Worm (Caenorhabditis elegans) whole organism, late embryonic: ENCODE measurements around the gene irld-27.

Experiments used
- C38D4.7 ChIP-seq: fragments of 200-800 bp; sonication (Bioruptor generic); optimal IDR thresholded peaks from 2 replicates; lab custom pipeline; 2018; ENCODE audit warnings: mild to moderate bottlenecking, missing genetic modification characterization, moderate library complexity, missing compliant biosample characterization
- K09A11.1 ChIP-seq: sonication (generic microtip); optimal IDR thresholded peaks from 2 replicates; lab custom pipeline; 2017; ENCODE audit warnings: antibody characterized with exemption, mild to moderate bottlenecking, missing genetic modification characterization, missing compliant biosample characterization; ENCODE audit not compliant: insufficient read depth
- Y22D7AL.16 ChIP-seq: sonication (generic microtip); optimal IDR thresholded peaks from 2 replicates; lab custom pipeline; 2016; ENCODE audit warnings: missing genetic modification characterization, missing compliant biosample characterization
- ceh-2 ChIP-seq: sonication (generic microtip); optimal IDR thresholded peaks from 2 replicates; lab custom pipeline; 2016; ENCODE audit warnings: missing genotype, missing genetic modification characterization, missing compliant biosample characterization
- ceh-30 ChIP-seq: fragments of 150-350 bp; optimal IDR thresholded peaks from 2 replicates; lab custom pipeline; 2014; ENCODE audit warnings: missing biosample characterization, missing genetic modification characterization
- ceh-31 ChIP-seq: sonication (generic microtip); optimal IDR thresholded peaks from 2 replicates; lab custom pipeline; 2016; ENCODE audit warnings: missing genetic modification characterization, missing compliant biosample characterization
- ceh-48 ChIP-seq: sonication (generic microtip); optimal IDR thresholded peaks from 2 replicates; lab custom pipeline; 2016; ENCODE audit warnings: missing genetic modification characterization, inconsistent platforms, missing compliant biosample characterization
- ceh-6 ChIP-seq: fragments of 200-800 bp; sonication (Bioruptor generic); optimal IDR thresholded peaks from 2 replicates; lab custom pipeline; 2018; ENCODE audit warnings: mild to moderate bottlenecking, missing genetic modification characterization, missing compliant biosample characterization
- ceh-9 ChIP-seq: sonication (generic microtip); optimal IDR thresholded peaks from 2 replicates; lab custom pipeline; 2016; ENCODE audit warnings: mild to moderate bottlenecking, missing genetic modification characterization, inconsistent platforms, missing compliant biosample characterization
- che-1 ChIP-seq: sonication (generic microtip); optimal IDR thresholded peaks from 2 replicates; lab custom pipeline; 2016; ENCODE audit warnings: mild to moderate bottlenecking, missing genetic modification characterization, missing compliant biosample characterization
- dmd-4 ChIP-seq: sonication (generic microtip); optimal IDR thresholded peaks from 2 replicates; lab custom pipeline; 2016; ENCODE audit warnings: borderline replicate concordance, missing genetic modification characterization, missing compliant biosample characterization
- elt-2 ChIP-seq: sonication (generic microtip); optimal IDR thresholded peaks from 2 replicates; lab custom pipeline; 2016; ENCODE audit warnings: missing genetic modification reagents, missing genetic modification characterization, missing compliant biosample characterization
- elt-4 ChIP-seq: sonication (generic microtip); optimal IDR thresholded peaks from 2 replicates; lab custom pipeline; 2016; ENCODE audit warnings: missing genetic modification characterization, missing compliant biosample characterization
- ets-4 ChIP-seq: sonication (generic microtip); optimal IDR thresholded peaks from 2 replicates; lab custom pipeline; 2016; ENCODE audit warnings: missing genetic modification characterization, missing compliant biosample characterization
- fkh-10 ChIP-seq: fragments of 150-350 bp; optimal IDR thresholded peaks from 2 replicates; lab custom pipeline; 2014; ENCODE audit warnings: missing biosample characterization, missing genetic modification reagents, missing genetic modification characterization
- gmeb-2 ChIP-seq: sonication (generic microtip); optimal IDR thresholded peaks from 2 replicates; lab custom pipeline; 2016; ENCODE audit warnings: missing genetic modification characterization, inconsistent platforms, missing compliant biosample characterization
- hlh-15 ChIP-seq: sonication (generic microtip); optimal IDR thresholded peaks from 2 replicates; lab custom pipeline; 2016; ENCODE audit warnings: missing genetic modification characterization, missing compliant biosample characterization
- hlh-8 ChIP-seq: sonication (generic microtip); optimal IDR thresholded peaks from 2 replicates; lab custom pipeline; 2016; ENCODE audit warnings: missing genotype, missing genetic modification characterization, missing compliant biosample characterization
- lin-11 ChIP-seq: fragments of 200-800 bp; sonication (Bioruptor generic); optimal IDR thresholded peaks from 2 replicates; lab custom pipeline; 2018; ENCODE audit warnings: mild to moderate bottlenecking, missing genetic modification characterization, missing compliant biosample characterization
- nfya-1 ChIP-seq: sonication (generic microtip); optimal IDR thresholded peaks from 2 replicates; lab custom pipeline; 2017; ENCODE audit warnings: missing genetic modification characterization, mild to moderate bottlenecking, missing compliant biosample characterization, antibody characterized with exemption, moderate library complexity
- npax-4 ChIP-seq: sonication (generic microtip); optimal IDR thresholded peaks from 2 replicates; lab custom pipeline; 2016; ENCODE audit warnings: missing genetic modification characterization, missing compliant biosample characterization
- odd-2 ChIP-seq: sonication (generic microtip); optimal IDR thresholded peaks from 2 replicates; lab custom pipeline; 2017; ENCODE audit warnings: antibody characterized with exemption, mild to moderate bottlenecking, missing genetic modification characterization, missing compliant biosample characterization
- pha-2 ChIP-seq: sonication (generic microtip); optimal IDR thresholded peaks from 2 replicates; lab custom pipeline; 2017; ENCODE audit warnings: mild to moderate bottlenecking, missing genetic modification characterization, missing compliant biosample characterization
- pros-1 ChIP-seq: fragments of 150-350 bp; optimal IDR thresholded peaks from 2 replicates; lab custom pipeline; 2014; ENCODE audit warnings: missing biosample characterization, missing genetic modification reagents, missing genetic modification characterization
- rnt-1 ChIP-seq: sonication (generic microtip); optimal IDR thresholded peaks from 2 replicates; lab custom pipeline; 2016; ENCODE audit warnings: missing genetic modification characterization, missing compliant biosample characterization
- sox-2 ChIP-seq: fragments of 200-800 bp; sonication (Bioruptor generic); IDR thresholded peaks from 2 replicates; pipeline ENCODE4 v1.3.6; 2022; ENCODE audit warnings: missing genetic modification reagents, missing genetic modification characterization, missing compliant biosample characterization
- syd-9 ChIP-seq: sonication (generic microtip); optimal IDR thresholded peaks from 2 replicates; lab custom pipeline; 2016; ENCODE audit warnings: mild to moderate bottlenecking, missing genetic modification characterization, moderate library complexity, missing compliant biosample characterization
- tbx-2 ChIP-seq: sonication (generic microtip); optimal IDR thresholded peaks from 2 replicates; lab custom pipeline; 2016; ENCODE audit warnings: missing genetic modification characterization, missing compliant biosample characterization
- tbx-7 ChIP-seq: sonication (generic microtip); optimal IDR thresholded peaks from 2 replicates; lab custom pipeline; 2016; ENCODE audit warnings: missing genotype, missing genetic modification characterization, missing compliant biosample characterization
- unc-3 ChIP-seq, 2 experiments: fragments of 200-800 bp in 1 of 2; sonication (Bioruptor generic) in 1 of 2; sonication (generic microtip) in 1 of 2; conservative IDR thresholded peaks in 1 of 2; optimal IDR thresholded peaks in 1 of 2; 2 replicates each; pipeline versions ENCODE4 v1.3.6 to Lab custom; 2016 to 2022; ENCODE audit warnings: missing compliant biosample characterization in 2 of 2, missing genetic modification characterization in 2 of 2, missing genetic modification reagents in 1 of 2
- unc-42 ChIP-seq: sonication (generic microtip); optimal IDR thresholded peaks from 2 replicates; lab custom pipeline; 2016; ENCODE audit warnings: missing genotype, missing genetic modification characterization, missing compliant biosample characterization
- unc-55 ChIP-seq: sonication (generic microtip); optimal IDR thresholded peaks from 2 replicates; lab custom pipeline; 2017; ENCODE audit warnings: missing biosample characterization, missing genetic modification reagents, missing genetic modification characterization
- ztf-16 ChIP-seq: sonication (generic microtip); optimal IDR thresholded peaks from 2 replicates; lab custom pipeline; 2017; ENCODE audit warnings: missing genetic modification characterization, missing compliant biosample characterization

Gene irld-27

DNA sequence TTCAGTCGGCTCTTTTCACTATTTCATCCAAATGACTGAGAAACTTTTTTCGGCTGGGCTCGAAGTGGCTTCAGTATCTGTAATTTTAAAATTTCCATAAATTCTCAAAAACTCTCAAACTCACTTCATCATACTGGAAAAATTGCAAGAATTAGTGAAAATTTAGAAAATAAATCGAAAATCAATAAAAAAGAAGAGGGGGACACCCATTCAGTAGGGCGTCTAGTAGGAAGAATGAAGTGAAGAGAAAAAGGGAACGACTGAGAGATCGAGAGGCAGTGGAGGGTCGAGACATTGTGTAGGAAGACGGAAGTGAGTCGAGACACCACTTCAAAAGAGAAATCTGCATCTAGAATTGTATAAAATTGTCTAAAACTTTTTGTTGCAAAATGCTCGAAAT, 41.7 kb downstream of the irld-27 start:
- TF ChIP-seq unc-42 (tag; lab: Kevin White, UChicago) (peak; percentile 43), nfya-1 (tag; lab: Kevin White, UChicago) (peak; percentile 43), elt-2 (tag; lab: Kevin White, UChicago) (no peak), rnt-1 (tag; lab: Kevin White, UChicago) (no peak), ceh-31 (tag; lab: Kevin White, UChicago) (peak; percentile 24), ceh-48 (tag; lab: Kevin White, UChicago) (peak; percentile 96)

DNA sequence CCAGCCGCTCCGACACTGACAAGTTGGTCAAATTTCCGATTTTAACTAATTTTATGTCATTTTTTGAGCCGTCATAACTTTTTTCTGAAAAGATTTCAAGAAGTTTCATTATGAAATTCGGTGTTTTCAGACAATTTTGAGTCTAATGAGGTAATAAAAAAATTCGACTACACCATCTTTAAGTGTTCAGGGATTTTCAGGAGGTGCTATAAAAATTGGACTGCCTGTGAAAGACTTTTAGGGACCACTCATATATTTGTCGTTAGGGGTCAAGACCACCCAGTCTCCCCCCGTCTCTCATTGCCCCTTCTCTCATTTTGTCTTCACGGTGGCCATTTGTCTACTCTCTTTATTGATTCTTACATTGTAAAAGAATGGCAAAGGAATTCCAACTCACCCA, 42.6 kb downstream of the irld-27 start, which contains the start of gene bath-10:
Gene bath-10 (plus strand): TSS at position 301 of the 400 bp plus-strand sequence.
- no peak for TF ChIP-seq fkh-10 (GFP tag; lab: Kevin White, UChicago)
- TF ChIP-seq ceh-48 (tag; lab: Kevin White, UChicago): no peak
- TF ChIP-seq Y22D7AL.16 (tag; lab: Kevin White, UChicago): no peak
- no peak for TF ChIP-seq unc-55 (GFP tag; lab: Kevin White, UChicago)

DNA sequence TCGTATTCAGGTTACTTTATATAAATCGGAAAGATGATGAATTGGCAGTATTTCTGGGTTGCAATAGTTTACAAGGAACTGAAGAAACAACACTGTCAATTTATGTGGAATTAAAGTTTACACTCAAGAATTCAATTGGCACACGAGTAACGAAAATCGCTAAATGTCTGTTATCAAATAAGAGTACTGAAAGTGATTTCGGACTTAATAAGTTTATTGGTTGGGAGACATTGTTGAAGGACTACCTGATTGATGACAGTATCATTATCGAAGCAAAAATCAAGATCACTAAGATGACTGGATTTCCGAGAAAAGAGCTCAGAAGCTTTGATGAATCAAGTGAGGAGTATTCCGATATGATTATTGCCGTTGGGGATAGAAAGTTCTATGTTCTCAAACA, 43.2 kb downstream of the irld-27 start:
- TF ChIP-seq hlh-8 (tag; lab: Kevin White, UChicago) (no peak), syd-9 (no peak), elt-2 (tag; lab: Kevin White, UChicago) (no peak), tbx-7 (tag; lab: Kevin White, UChicago) (no peak), odd-2 (no peak), elt-4 (tag; lab: Kevin White, UChicago) (no peak), che-1 (tag; lab: Kevin White, UChicago) (no peak), ceh-30 (no peak), ceh-48 (tag; lab: Kevin White, UChicago) (no peak), unc-3 (GFP tag; conservative IDR thresholded peaks at IDR 0.05; lab: Robert Waterston, UW) (no peak), unc-3 (tag; optimal IDR thresholded peaks at IDR 0.05; lab: Kevin White, UChicago) (no peak), npax-4 (tag; lab: Kevin White, UChicago) (no peak), gmeb-2 (tag; lab: Kevin White, UChicago) (no peak)

ce11 chrII:3376789-3377188, 44.6 kb downstream of the irld-27 start, which contains the start of gene bath-9:
bath-9 (plus strand) TSS chrII:3377089.
- no peak for TF ChIP-seq C38D4.7 (GFP tag; lab: Kevin White, UChicago)
- no peak for TF ChIP-seq elt-2 (tag; lab: Kevin White, UChicago)
- TF ChIP-seq ceh-6: no peak
- TF ChIP-seq, all 69 proteins: peak for 0

- TF ChIP-seq ztf-16 (no peak), elt-4 (tag; lab: Kevin White, UChicago) (no peak), pros-1 (no peak), ets-4 (tag; lab: Kevin White, UChicago) (no peak)
These were observed 46.1 kb downstream of the irld-27 start, which contains the start of gene Y49F6C.2 for ce11 chrII:3378275-3378674. Y49F6C.2 (plus strand) TSS chrII:3378575.

- TF ChIP-seq dmd-4 (tag; lab: Kevin White, UChicago) (no peak), pha-2 (tag; lab: Kevin White, UChicago) (no peak), npax-4 (tag; lab: Kevin White, UChicago) (no peak), tbx-2 (tag; lab: Kevin White, UChicago) (no peak), elt-2 (tag; lab: Kevin White, UChicago) (no peak), pros-1 (no peak), ets-4 (tag; lab: Kevin White, UChicago) (no peak), ceh-9 (tag; lab: Kevin White, UChicago) (no peak), sox-2 (GFP tag; lab: Robert Waterston, UW) (no peak), K09A11.1 (no peak), lin-11 (tag; lab: Kevin White, UChicago) (no peak), fkh-10 (GFP tag; lab: Kevin White, UChicago) (no peak), ceh-2 (tag; lab: Kevin White, UChicago) (no peak), hlh-15 (tag; lab: Kevin White, UChicago) (no peak), elt-4 (tag; lab: Kevin White, UChicago) (no peak)
These were observed 49.4 kb downstream of the irld-27 start, which contains the start of gene T06D4.1 for ce11 chrII:3381510-3381909. T06D4.1 (plus strand) TSS chrII:3381830.
